Worm (Caenorhabditis elegans) whole organism, L1 larva: ENCODE results near the gene lbp-4.

ENCODE experiments used
- C34B4.2 ChIP-seq: sonication (generic microtip); optimal IDR thresholded peaks from 2 replicates; lab custom pipeline; 2017; ENCODE audit warnings: mild to moderate bottlenecking, missing genetic modification characterization, missing compliant biosample characterization
- dpl-1 ChIP-seq, 3 experiments: fragments of 150-350 bp in 2 of 3; sonication (generic microtip) in 1 of 3; optimal IDR thresholded peaks; 2 replicates each; lab custom pipeline; 2014 to 2017; ENCODE audit warnings: missing biosample characterization in 3 of 3, missing genetic modification characterization in 3 of 3, missing genetic modification reagents in 3 of 3
- egl-27 ChIP-seq, 2 experiments: fragments of 150-350 bp in 1 of 2; sonication (generic microtip); optimal IDR thresholded peaks; 3 replicates each; lab custom pipeline; 2017 to 2018; ENCODE audit warnings: missing biosample characterization in 2 of 2, missing genetic modification characterization in 2 of 2, missing genetic modification reagents in 2 of 2
- hpl-2 ChIP-seq: fragments of 150-350 bp; optimal IDR thresholded peaks from 2 replicates; lab custom pipeline; 2014; ENCODE audit warnings: missing biosample characterization, missing genetic modification reagents, missing genetic modification characterization
- isw-1 ChIP-seq: fragments of 200-800 bp; sonication (Bioruptor generic); IDR thresholded peaks from 2 replicates; pipeline ENCODE4 v1.3.6; 2022; ENCODE audit warnings: missing genetic modification characterization, missing compliant biosample characterization
- mep-1 ChIP-seq: fragments of 150-350 bp; optimal IDR thresholded peaks from 2 replicates; lab custom pipeline; 2014; ENCODE audit warnings: missing biosample characterization, missing genetic modification characterization
- nhr-76 ChIP-seq: sonication (generic microtip); optimal IDR thresholded peaks from 2 replicates; lab custom pipeline; 2017; ENCODE audit warnings: missing biosample characterization, missing genetic modification characterization
- zip-4 ChIP-seq: fragments of 200-800 bp; sonication (Bioruptor generic); optimal IDR thresholded peaks from 2 replicates; lab custom pipeline; 2018; ENCODE audit warnings: mild to moderate bottlenecking, missing genetic modification characterization, moderate library complexity, missing compliant biosample characterization

DNA sequence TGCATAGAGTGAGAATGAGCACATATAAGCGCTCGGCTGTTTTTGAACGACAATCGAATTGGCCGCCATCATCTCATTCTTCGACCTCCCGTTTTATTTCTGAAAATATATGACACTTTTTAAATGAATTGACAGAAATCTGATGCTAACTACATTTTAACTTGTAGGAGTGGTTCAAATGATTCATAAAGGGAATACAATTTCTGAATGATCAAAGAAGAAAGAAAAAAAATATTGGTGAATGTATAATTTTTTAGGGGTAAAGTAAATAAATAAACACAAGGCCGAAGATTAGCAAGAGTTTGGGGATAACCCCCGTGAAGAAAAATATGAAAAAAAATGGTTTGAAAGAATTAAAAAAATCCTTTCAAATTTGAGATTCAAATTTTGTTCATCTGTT is 44.3 kb downstream of the lbp-4 start, which contains the start of gene C37C3.11:
- TF ChIP-seq egl-27 (tag; optimal IDR thresholded peaks at IDR 0.05; lab: Kevin White, UChicago) = no peak
- no peak for TF ChIP-seq zip-4 (GFP tag; lab: Kevin White, UChicago)
- no peak for TF ChIP-seq mep-1 (tag; lab: Kevin White, UChicago)
- no peak for TF ChIP-seq hpl-2 (GFP tag; lab: Kevin White, UChicago)
- TF ChIP-seq nhr-76 (tag; lab: Kevin White, UChicago) = no peak
- TF ChIP-seq C34B4.2 (tag; lab: Kevin White, UChicago) = no peak
- no peak for TF ChIP-seq dpl-1 (GFP tag; optimal IDR thresholded peaks at IDR 0.05; lab: Kevin White, UChicago)
- no peak for TF ChIP-seq isw-1
